Fruit fly (Drosophila melanogaster): ENCODE results near the gene CG9427.
A peak's percentile ranks its signal among the peaks of the same experiment; 100 is the strongest.

The CG9427 gene

dm6 chr3R:9581089-9581520 is 45.6 kb downstream of the CG9427 start, which contains the start of gene CG8301 (continued):
- TF ChIP-seq CG8478 (optimal IDR thresholded peaks at IDR 0.05) = no peak
- no peak for TF ChIP-seq CG14441 (GFP tag; IDR thresholded peaks at IDR 0.05)
- peak; percentile 14 for TF ChIP-seq Camta (GFP tag; optimal IDR thresholded peaks at IDR 0.05)
- TF ChIP-seq Sin3A (optimal IDR thresholded peaks at IDR 0.05) = no peak
- TF ChIP-seq Dref (GFP tag; IDR thresholded peaks at IDR 0.05) = no peak
- TF ChIP-seq abd-A (tag; optimal IDR thresholded peaks at IDR 0.05) = no peak
- peak; percentile 9 for TF ChIP-seq CG10979 (tag; optimal IDR thresholded peaks at IDR 0.05)
- TF ChIP-seq Jarid2 (GFP tag; optimal IDR thresholded peaks at IDR 0.05) = no peak
- TF ChIP-seq CG31388 (GFP tag; optimal IDR thresholded peaks at IDR 0.05) = no peak
- no peak for TF ChIP-seq Doc3 (GFP tag; IDR thresholded peaks at IDR 0.05; ENCODE audit: partially characterized antibody)
- no peak for TF ChIP-seq Elba2 (GFP tag; optimal IDR thresholded peaks at IDR 0.05)
- no peak for TF ChIP-seq usp (GFP tag; optimal IDR thresholded peaks at IDR 0.05)
- TF ChIP-seq sob (GFP tag; IDR thresholded peaks at IDR 0.05) = no peak
- no peak for TF ChIP-seq Dp (GFP tag; optimal IDR thresholded peaks at IDR 0.05)
- TF ChIP-seq CG3281 (GFP tag; optimal IDR thresholded peaks at IDR 0.05) = peak; percentile 6
- TF ChIP-seq CG6791 (GFP tag; IDR thresholded peaks at IDR 0.05; ENCODE audit: partially characterized antibody) = no peak
- TF ChIP-seq Kr (GFP tag; optimal IDR thresholded peaks at IDR 0.05) = no peak
- TF ChIP-seq Dbx (GFP tag; IDR thresholded peaks at IDR 0.05) = peak; percentile 15; the same call in 1 of the 3 replicates
- no peak for TF ChIP-seq CG8765 (GFP tag; IDR thresholded peaks at IDR 0.05)
- TF ChIP-seq CG5245 (GFP tag; optimal IDR thresholded peaks at IDR 0.05) = no peak
- no peak for TF ChIP-seq jigr1 (GFP tag; IDR thresholded peaks at IDR 0.05)
- TF ChIP-seq CG3407 (GFP tag; optimal IDR thresholded peaks at IDR 0.05) = no peak
- TF ChIP-seq unc-4 (GFP tag; IDR thresholded peaks at IDR 0.05; ENCODE audit: partially characterized antibody) = 0 out of 2 replicates have a peak, but pooled peaks have one; percentile 20
- no peak for TF ChIP-seq CG18011 (GFP tag; optimal IDR thresholded peaks at IDR 0.05)
- no peak for TF ChIP-seq CG8944 (GFP tag; optimal IDR thresholded peaks at IDR 0.05)
- TF ChIP-seq crc (GFP tag; optimal IDR thresholded peaks at IDR 0.05) = no peak
- TF ChIP-seq CG14965 (GFP tag; optimal IDR thresholded peaks at IDR 0.05; ENCODE audit: borderline replicate concordance) = no peak
- TF ChIP-seq Vsx1 (GFP tag; optimal IDR thresholded peaks at IDR 0.05) = no peak
- TF ChIP-seq sens-2 (GFP tag; IDR thresholded peaks at IDR 0.05) = no peak
- no peak for TF ChIP-seq lov (optimal IDR thresholded peaks at IDR 0.05)
- no peak for TF ChIP-seq lov (GFP tag; IDR thresholded peaks at IDR 0.05)
- TF ChIP-seq CG8924 (tag; optimal IDR thresholded peaks at IDR 0.05) = peak; percentile 31
- no peak for TF ChIP-seq ftz-f1 (GFP tag; optimal IDR thresholded peaks at IDR 0.05)
- TF ChIP-seq CG8089 (GFP tag; optimal IDR thresholded peaks at IDR 0.05) = no peak
- no peak for TF ChIP-seq CG14050 (GFP tag; IDR thresholded peaks at IDR 0.05)
- no peak for TF ChIP-seq CG17186 (GFP tag; optimal IDR thresholded peaks at IDR 0.05)
- no peak for TF ChIP-seq CG4328 (GFP tag; optimal IDR thresholded peaks at IDR 0.05)
- TF ChIP-seq Hand (GFP tag; optimal IDR thresholded peaks at IDR 0.05) = no peak
- no peak for TF ChIP-seq ara (GFP tag; IDR thresholded peaks at IDR 0.05)
- no peak for TF ChIP-seq pan (optimal IDR thresholded peaks at IDR 0.05)
- peak in 1 of 2 experiments; percentile 40 for TF ChIP-seq pan (GFP tag; optimal IDR thresholded peaks at IDR 0.05 in 1 of 2, IDR thresholded peaks at IDR 0.05 in 1 of 2)
- TF ChIP-seq Ada2b (GFP tag; IDR thresholded peaks at IDR 0.05) = no peak
- TF ChIP-seq CG15269 (tag; optimal IDR thresholded peaks at IDR 0.05) = peak; percentile 52
- TF ChIP-seq CG11560 (tag; IDR thresholded peaks at IDR 0.05) = no peak
- TF ChIP-seq toy (GFP tag; IDR thresholded peaks at IDR 0.05) = no peak
- no peak for TF ChIP-seq CG17612 (GFP tag; IDR thresholded peaks at IDR 0.05)
- TF ChIP-seq zen2 (GFP tag; IDR thresholded peaks at IDR 0.05; ENCODE audit: partially characterized antibody) = 0 out of 3 replicates have a peak, but pooled peaks have one; percentile 32
- TF ChIP-seq CG15514 (GFP tag; optimal IDR thresholded peaks at IDR 0.05) = peak; percentile 48
- TF ChIP-seq ken (GFP tag; IDR thresholded peaks at IDR 0.05) = no peak
- TF ChIP-seq CG15601 (tag; optimal IDR thresholded peaks at IDR 0.05) = no peak
- TF ChIP-seq GATAe (GFP tag; conservative IDR thresholded peaks at IDR 0.05) = no peak
- no peak for TF ChIP-seq CG9609 (GFP tag; optimal IDR thresholded peaks at IDR 0.05)
- peak; percentile 30 for TF ChIP-seq Fer3 (tag; optimal IDR thresholded peaks at IDR 0.05)

Data from whole organism, embryonic.